Worm (Caenorhabditis elegans) whole organism, early embryonic: ENCODE results near the gene oac-37.

Source experiments
- B0310.2 ChIP-seq: sonication (generic microtip); optimal IDR thresholded peaks from 2 replicates; lab custom pipeline; 2016; ENCODE audit warnings: mild to moderate bottlenecking, missing genetic modification characterization, missing compliant biosample characterization
- ama-1 ChIP-seq: fragments of 150-350 bp; optimal IDR thresholded peaks from 2 replicates; lab custom pipeline; 2014
- flt-1 ChIP-seq: fragments of 200-800 bp; sonication (Bioruptor generic); IDR thresholded peaks from 2 replicates; pipeline ENCODE4 v1.3.6; 2022; ENCODE audit warnings: missing genetic modification characterization, missing compliant biosample characterization
- hmbx-1 ChIP-seq: sonication (generic microtip); optimal IDR thresholded peaks from 2 replicates; lab custom pipeline; 2016; ENCODE audit warnings: mild to moderate bottlenecking, missing genetic modification characterization, missing compliant biosample characterization
- tbx-37 ChIP-seq: fragments of 200-800 bp; sonication (Bioruptor generic); conservative IDR thresholded peaks from 2 replicates; pipeline ENCODE4 v1.3.6; 2022; ENCODE audit warnings: missing genetic modification reagents, missing genetic modification characterization, missing compliant biosample characterization

DNA sequence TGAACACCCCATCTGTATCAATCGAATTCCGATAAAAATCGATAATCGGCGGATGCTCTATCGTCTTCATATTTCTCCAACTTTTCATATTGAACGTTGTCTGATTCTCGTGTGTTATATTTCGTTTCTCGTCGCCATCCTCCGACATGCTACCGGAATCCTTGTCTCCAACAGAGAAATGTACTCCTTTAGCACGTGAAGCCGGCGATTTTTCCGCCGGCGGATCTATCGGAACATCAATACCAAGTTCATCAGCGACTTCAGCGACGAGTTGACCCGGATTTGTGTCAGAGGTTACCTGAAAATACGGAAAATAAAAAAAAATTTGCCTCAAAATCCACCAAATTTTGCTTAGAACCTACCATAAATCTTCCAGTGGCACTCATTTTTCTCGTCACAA, 30.6 kb upstream of the oac-37 start:
- TF ChIP-seq ama-1 (no peak), tbx-37 (GFP tag; lab: Robert Waterston, UW) (no peak), B0310.2 (tag; lab: Kevin White, UChicago) (no peak), flt-1 (GFP tag; lab: Robert Waterston, UW) (no peak), hmbx-1 (no peak)
